Fruit fly (Drosophila melanogaster) whole organism, wandering third instar larva: ENCODE results near the gene mud.

Experiments used
- Abd-B ChIP-seq: fragments of >200 bp; optimal IDR thresholded peaks from 2 replicates; lab custom pipeline; 2017; ENCODE audit warnings: missing biosample characterization, missing genetic modification characterization
- HLH106 ChIP-seq: fragments of 200-800 bp; optimal IDR thresholded peaks from 3 replicates; lab custom pipeline; 2019; ENCODE audit warnings: missing biosample characterization, mild to moderate bottlenecking, missing genetic modification characterization, moderate library complexity
- Hr78 ChIP-seq: fragments of >200 bp; optimal IDR thresholded peaks from 2 replicates; lab custom pipeline; 2017; ENCODE audit warnings: missing biosample characterization, missing genetic modification characterization
- Hr83 ChIP-seq: fragments of 200-300 bp; sonication (Bioruptor generic); optimal IDR thresholded peaks from 2 replicates; lab custom pipeline; 2016; ENCODE audit warnings: missing biosample characterization, mild to moderate bottlenecking, missing genetic modification characterization, moderate library complexity; ENCODE audit not compliant: poor library complexity, severe bottlenecking
- dl ChIP-seq, 2 experiments: fragments of 175-275, 200-275 bp in 1 of 2; fragments of 200-275 bp in 1 of 2; sonication (Bioruptor generic); optimal IDR thresholded peaks; lab custom pipeline; 2018; ENCODE audit warnings: mild to moderate bottlenecking in 2 of 2, missing biosample characterization in 2 of 2, missing genetic modification characterization in 2 of 2, moderate library complexity in 2 of 2; ENCODE audit not compliant: partially characterized antibody in 2 of 2, insufficient read depth in 1 of 2
- dmrt93B ChIP-seq: fragments of 200-800 bp; sonication (Bioruptor generic); optimal IDR thresholded peaks from 2 replicates; lab custom pipeline; 2018; ENCODE audit warnings: missing biosample characterization, mild to moderate bottlenecking, missing genetic modification characterization
- sage ChIP-seq: fragments of 200-800 bp; sonication (Bioruptor generic); optimal IDR thresholded peaks from 2 replicates; lab custom pipeline; 2016; ENCODE audit warnings: missing biosample characterization, mild to moderate bottlenecking, missing genetic modification characterization
- tai ChIP-seq: sonication (Bioruptor generic); optimal IDR thresholded peaks from 2 replicates; lab custom pipeline; 2016; ENCODE audit warnings: missing biosample characterization, missing genetic modification characterization

DNA sequence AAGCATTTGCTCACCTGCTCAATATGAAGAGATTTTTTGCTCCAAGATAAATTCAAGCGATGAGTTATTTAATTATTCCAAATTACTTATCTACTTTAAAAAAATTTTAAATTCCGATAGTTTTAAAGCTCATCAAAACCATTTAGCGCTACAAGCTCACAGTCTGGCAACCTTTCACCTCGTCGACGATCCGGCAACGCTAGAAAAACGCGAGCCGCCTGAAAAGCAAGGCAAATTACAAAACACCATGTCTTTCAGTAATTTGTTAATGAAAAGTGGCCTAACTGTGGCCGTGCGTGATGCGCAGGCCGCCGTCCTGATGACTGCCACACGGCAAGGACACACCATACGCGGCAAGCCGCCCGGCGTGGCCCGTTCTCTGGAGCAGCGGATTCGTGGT is 21.4 kb upstream of the mud start, which contains the start of gene mRpL38:
- no peak for TF ChIP-seq dl (GFP tag; optimal IDR thresholded peaks at IDR 0.05; lab: Kevin White, UChicago; ENCODE audit: insufficient read depth in 1 of 2, partially characterized antibody in 2 of 2)
- TF ChIP-seq dmrt93B = no peak
- TF ChIP-seq Abd-B (GFP tag; lab: Kevin White, UChicago) = no peak
- TF ChIP-seq sage (GFP tag; lab: Kevin White, UChicago) = no peak
- no peak for TF ChIP-seq Hr83 (GFP tag; lab: Kevin White, UChicago)
- TF ChIP-seq tai = no peak
- no peak for TF ChIP-seq Hr78
- TF ChIP-seq HLH106 (tag; lab: Kevin White, UChicago) = no peak
